Fruit fly (Drosophila melanogaster) whole organism, embryonic: ENCODE results near the gene BORCS6.

ENCODE experiments used
- Bteb2 ChIP-seq: fragments of 200-800 bp; sonication (Bioruptor generic); optimal IDR thresholded peaks from 2 replicates; lab custom pipeline; 2016; ENCODE audit warnings: missing biosample characterization, missing genetic modification characterization
- CG10321 ChIP-seq: fragments of 200-800 bp; sonication (Bioruptor generic); IDR thresholded peaks from 2 replicates; pipeline ENCODE4 v1.3.6; 2022; ENCODE audit warnings: missing biosample characterization, missing genetic modification characterization
- CG10366 ChIP-seq: fragments of 200-800 bp; sonication (Bioruptor generic); IDR thresholded peaks from 2 replicates; pipeline ENCODE4 v1.3.6; 2022; ENCODE audit warnings: missing biosample characterization, missing genetic modification characterization
- CG10959 ChIP-seq: fragments of 200-800 bp; sonication (Bioruptor generic); IDR thresholded peaks from 2 replicates; pipeline ENCODE4 v1.3.6; 2022; ENCODE audit warnings: missing biosample characterization, missing genetic modification characterization
- CG11504 ChIP-seq: fragments of 200-800 bp; sonication (Bioruptor generic); optimal IDR thresholded peaks from 3 replicates; lab custom pipeline; 2019; ENCODE audit warnings: missing biosample characterization, mild to moderate bottlenecking, missing genetic modification characterization, moderate library complexity
- CG12219 ChIP-seq: fragments of 200-800 bp; sonication (Bioruptor generic); optimal IDR thresholded peaks from 3 replicates; lab custom pipeline; 2018; ENCODE audit warnings: missing biosample characterization, mild to moderate bottlenecking, missing genetic modification characterization
- CG12744 ChIP-seq: fragments of 200-800 bp; sonication (Bioruptor generic); optimal IDR thresholded peaks from 2 replicates; lab custom pipeline; 2016; ENCODE audit warnings: missing biosample characterization, missing genetic modification characterization
- CG13424 ChIP-seq: fragments of 200-800 bp; sonication (Bioruptor generic); optimal IDR thresholded peaks from 2 replicates; lab custom pipeline; 2019; ENCODE audit warnings: missing biosample characterization, mild to moderate bottlenecking, missing genetic modification characterization, moderate library complexity
- CG13624 ChIP-seq: fragments of 200-800 bp; sonication (Bioruptor generic); optimal IDR thresholded peaks from 2 replicates; lab custom pipeline; 2016; ENCODE audit warnings: missing biosample characterization, missing genetic modification characterization
- CG13894 ChIP-seq: fragments of 200-800 bp; sonication (Bioruptor generic); optimal IDR thresholded peaks from 3 replicates; lab custom pipeline; 2018; ENCODE audit warnings: missing biosample characterization, mild to moderate bottlenecking, missing genetic modification characterization, moderate library complexity
- CG14014 ChIP-seq: fragments of 200-800 bp; sonication (Bioruptor generic); IDR thresholded peaks from 2 replicates; pipeline ENCODE4 v1.3.6; 2022; ENCODE audit warnings: missing biosample characterization, missing genetic modification characterization
- CG15601 ChIP-seq: fragments of 200-800 bp; sonication (Bioruptor generic); optimal IDR thresholded peaks from 3 replicates; lab custom pipeline; 2019; ENCODE audit warnings: missing biosample characterization, mild to moderate bottlenecking, missing genetic modification characterization, moderate library complexity
- CG1647 ChIP-seq: fragments of 200-800 bp; sonication (Bioruptor generic); optimal IDR thresholded peaks from 3 replicates; lab custom pipeline; 2016; ENCODE audit warnings: missing biosample characterization, missing genetic modification characterization
- CG17802 ChIP-seq: fragments of 200-800 bp; sonication (Bioruptor generic); optimal IDR thresholded peaks from 2 replicates; lab custom pipeline; 2018; ENCODE audit warnings: missing biosample characterization, mild to moderate bottlenecking, missing genetic modification characterization, moderate library complexity
- CG18476 ChIP-seq: fragments of 200-800 bp; sonication (Bioruptor generic); optimal IDR thresholded peaks from 2 replicates; lab custom pipeline; 2016; ENCODE audit warnings: missing biosample characterization, mild to moderate bottlenecking, missing genetic modification characterization
- CG18599 ChIP-seq: fragments of 200-800 bp; sonication (Bioruptor generic); optimal IDR thresholded peaks from 3 replicates; lab custom pipeline; 2017; ENCODE audit warnings: missing biosample characterization, missing genetic modification characterization, mild to moderate bottlenecking, moderate library complexity, missing genetic modification reagents
- CG30020 ChIP-seq: fragments of 200-800 bp; optimal IDR thresholded peaks from 2 replicates; lab custom pipeline; 2019; ENCODE audit warnings: missing biosample characterization, mild to moderate bottlenecking, missing genetic modification characterization, moderate library complexity
- CG3838 ChIP-seq: fragments of 200-800 bp; sonication (Bioruptor generic); optimal IDR thresholded peaks from 3 replicates; lab custom pipeline; 2016; ENCODE audit warnings: missing biosample characterization, missing genetic modification characterization
- CG4282 ChIP-seq: fragments of 200-800 bp; sonication (Bioruptor generic); optimal IDR thresholded peaks from 2 replicates; lab custom pipeline; 2016; ENCODE audit warnings: missing biosample characterization, missing genetic modification characterization
- CG4730 ChIP-seq: fragments of 200-800 bp; sonication (Bioruptor generic); IDR thresholded peaks from 2 replicates; pipeline ENCODE4 v1.3.6; 2022; ENCODE audit warnings: missing biosample characterization, missing genetic modification characterization
- CG6654 ChIP-seq: fragments of 200-800 bp; sonication (Bioruptor generic); optimal IDR thresholded peaks from 2 replicates; lab custom pipeline; 2017; ENCODE audit warnings: missing biosample characterization, mild to moderate bottlenecking, missing genetic modification characterization
- CG6791 ChIP-seq: fragments of 200-800 bp; sonication (Bioruptor generic); IDR thresholded peaks from 3 replicates; pipeline ENCODE4 v1.3.6; 2022; ENCODE audit warnings: missing biosample characterization, missing genetic modification characterization; ENCODE audit not compliant: partially characterized antibody
- CG8089 ChIP-seq: fragments of 200-800 bp; sonication (Bioruptor generic); optimal IDR thresholded peaks from 3 replicates; lab custom pipeline; 2016; ENCODE audit warnings: missing biosample characterization, missing genetic modification characterization
- CrebB ChIP-seq: fragments of 200-800 bp; sonication (Bioruptor generic); optimal IDR thresholded peaks from 3 replicates; lab custom pipeline; 2018; ENCODE audit warnings: missing biosample characterization, mild to moderate bottlenecking, missing genetic modification characterization
- D19B ChIP-seq: fragments of 200-800 bp; sonication (Bioruptor generic); optimal IDR thresholded peaks from 2 replicates; lab custom pipeline; 2017; ENCODE audit warnings: missing biosample characterization, mild to moderate bottlenecking, missing genetic modification characterization
- Deaf1 ChIP-seq: fragments of 200-800 bp; optimal IDR thresholded peaks from 3 replicates; lab custom pipeline; 2019; ENCODE audit warnings: missing biosample characterization, mild to moderate bottlenecking, missing genetic modification characterization, moderate library complexity
- Dip3 ChIP-seq: fragments of 200-800 bp; sonication (Bioruptor generic); optimal IDR thresholded peaks from 3 replicates; lab custom pipeline; 2016; ENCODE audit warnings: missing biosample characterization, missing genetic modification characterization
- Ets65A ChIP-seq: fragments of 200-800 bp; sonication (Bioruptor generic); peaks from one replicate; lab custom pipeline; 2016; ENCODE audit warnings: missing biosample characterization, missing genetic modification characterization
- HLH3B ChIP-seq: fragments of 200-800 bp; sonication (Bioruptor generic); IDR thresholded peaks from 2 replicates; pipeline ENCODE4 v1.3.6; 2022; ENCODE audit warnings: missing biosample characterization, missing genetic modification characterization
- HmgZ ChIP-seq: fragments of 200-800 bp; sonication (Bioruptor generic); optimal IDR thresholded peaks from 2 replicates; lab custom pipeline; 2018; ENCODE audit warnings: missing biosample characterization, mild to moderate bottlenecking, missing genetic modification characterization
- Hmx ChIP-seq: fragments of 200-800 bp; sonication (Bioruptor generic); optimal IDR thresholded peaks from 2 replicates; lab custom pipeline; 2016; ENCODE audit warnings: missing biosample characterization, missing genetic modification characterization
- Lhr ChIP-seq: fragments of 200-800 bp; sonication (Bioruptor generic); optimal IDR thresholded peaks from 3 replicates; lab custom pipeline; 2017; ENCODE audit warnings: mild to moderate bottlenecking, missing biosample characterization, missing genetic modification reagents, missing genetic modification characterization
- MESR4 ChIP-seq: fragments of 200-800 bp; sonication (Bioruptor generic); optimal IDR thresholded peaks from 2 replicates; lab custom pipeline; 2018; ENCODE audit warnings: missing biosample characterization, mild to moderate bottlenecking, missing genetic modification characterization, moderate library complexity
- MTF-1 ChIP-seq: fragments of 200-800 bp; sonication (Bioruptor generic); optimal IDR thresholded peaks from 2 replicates; lab custom pipeline; 2018; ENCODE audit warnings: missing biosample characterization, mild to moderate bottlenecking, missing genetic modification characterization, borderline replicate concordance
- Mes4 ChIP-seq: fragments of 200-800 bp; sonication (Bioruptor generic); optimal IDR thresholded peaks from 2 replicates; lab custom pipeline; 2016; ENCODE audit warnings: missing biosample characterization, missing genetic modification characterization
- Oli ChIP-seq: fragments of 200-800 bp; sonication (Bioruptor generic); optimal IDR thresholded peaks from 2 replicates; lab custom pipeline; 2018; ENCODE audit warnings: missing biosample characterization, mild to moderate bottlenecking, missing genetic modification characterization, moderate library complexity
- ap ChIP-seq: fragments of 200-800 bp; sonication (Bioruptor generic); IDR thresholded peaks from 2 replicates; pipeline ENCODE4 v1.3.6; 2022; ENCODE audit warnings: missing biosample characterization, missing genetic modification characterization
- btn ChIP-seq: fragments of 200-800 bp; sonication (Bioruptor generic); optimal IDR thresholded peaks from 2 replicates; lab custom pipeline; 2016; ENCODE audit warnings: missing biosample characterization, missing genetic modification characterization
- ewg ChIP-seq: fragments of 200-800 bp; sonication (Bioruptor generic); optimal IDR thresholded peaks from 3 replicates; lab custom pipeline; 2017; ENCODE audit warnings: mild to moderate bottlenecking, missing biosample characterization, missing genetic modification reagents, missing genetic modification characterization
- fu2 ChIP-seq: fragments of 200-800 bp; sonication (Bioruptor generic); optimal IDR thresholded peaks from 2 replicates; lab custom pipeline; 2016; ENCODE audit warnings: missing biosample characterization, missing genetic modification characterization
- gt ChIP-seq: fragments of 200-800 bp; sonication (Bioruptor generic); IDR thresholded peaks from 2 replicates; pipeline ENCODE4 v1.3.6; 2022; ENCODE audit warnings: missing biosample characterization, missing genetic modification characterization
- ind ChIP-seq: fragments of 200-800 bp; sonication (Bioruptor generic); optimal IDR thresholded peaks from 3 replicates; lab custom pipeline; 2016; ENCODE audit warnings: missing biosample characterization, missing genetic modification characterization
- mld ChIP-seq: fragments of 200-800 bp; sonication (Bioruptor generic); IDR thresholded peaks from 3 replicates; pipeline ENCODE4 v1.3.6; 2022; ENCODE audit warnings: missing biosample characterization, missing genetic modification characterization; ENCODE audit not compliant: partially characterized antibody
- nerfin-2 ChIP-seq: fragments of 200-800 bp; sonication (Bioruptor generic); IDR thresholded peaks from 2 replicates; pipeline ENCODE4 v1.3.6; 2022; ENCODE audit warnings: missing biosample characterization, missing genetic modification characterization; ENCODE audit not compliant: partially characterized antibody
- shn ChIP-seq: fragments of 200-800 bp; sonication (Bioruptor generic); optimal IDR thresholded peaks from 3 replicates; lab custom pipeline; 2016; ENCODE audit warnings: missing biosample characterization, missing genetic modification characterization
- tap ChIP-seq: fragments of 200-800 bp; optimal IDR thresholded peaks from 3 replicates; lab custom pipeline; 2019; ENCODE audit warnings: missing biosample characterization, mild to moderate bottlenecking, missing genetic modification characterization, moderate library complexity
- tgo ChIP-seq: fragments of 200-800 bp; sonication (Bioruptor generic); IDR thresholded peaks from 3 replicates; pipeline ENCODE4 v1.3.6; 2022; ENCODE audit warnings: missing biosample characterization, missing genetic modification characterization
- vnd ChIP-seq: fragments of 200-800 bp; sonication (Bioruptor generic); IDR thresholded peaks from 3 replicates; pipeline ENCODE4 v1.3.6; 2022; ENCODE audit warnings: missing biosample characterization, missing genetic modification characterization; ENCODE audit not compliant: partially characterized antibody
- vvl ChIP-seq: fragments of 200-800 bp; sonication (Bioruptor generic); IDR thresholded peaks from 2 replicates; pipeline ENCODE4 v1.3.6; 2022; ENCODE audit warnings: missing biosample characterization, missing genetic modification characterization

BORCS6 gene

DNA sequence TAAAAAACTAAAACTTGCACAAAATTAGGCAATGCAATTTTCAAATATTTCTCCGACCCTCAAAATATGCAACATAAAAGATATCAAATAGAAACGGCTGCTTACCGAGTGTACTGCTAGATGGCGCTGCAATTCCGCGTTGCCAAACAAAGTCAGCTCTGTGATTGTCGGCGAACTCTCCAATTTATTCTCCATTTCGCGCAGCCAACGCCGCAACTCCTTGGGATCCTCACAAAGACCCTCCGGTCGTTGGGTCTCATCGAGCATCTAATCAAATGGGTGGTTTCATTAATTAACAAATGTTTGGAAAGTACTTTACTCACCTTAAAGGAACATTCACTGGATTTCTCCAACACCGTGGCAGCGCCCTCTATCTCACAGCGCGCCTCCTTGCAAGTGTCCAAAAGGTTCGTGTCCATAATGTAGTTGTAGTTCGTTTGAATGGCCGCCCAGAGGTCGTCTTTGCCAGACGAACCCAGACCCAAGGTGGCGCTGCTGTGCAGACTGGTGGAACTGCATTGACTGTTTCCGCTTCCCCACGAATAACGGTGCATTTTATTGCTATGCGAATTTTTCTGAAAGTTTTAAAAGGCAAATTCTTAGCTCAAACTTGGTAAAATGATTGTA lies 34.8 kb upstream of the BORCS6 start (continued):
- TF ChIP-seq Lhr (GFP tag; lab: Kevin White, UChicago) (peak; percentile 91), Deaf1 (tag; lab: Kevin White, UChicago) (no peak), Ets65A (peak; percentile 99), tgo (GFP tag; lab: Robert Waterston, UW) (peak; percentile 75), CG12219 (GFP tag; lab: Kevin White, UChicago) (peak; percentile 43), shn (GFP tag; lab: Kevin White, UChicago) (peak; percentile 81), CG4730 (GFP tag; lab: Robert Waterston, UW) (peak; percentile 68), ind (peak; percentile 81), CG6791 (GFP tag; lab: Robert Waterston, UW) (peak; percentile 35; the same call in 1 of the 3 replicates), CG13894 (tag; lab: Kevin White, UChicago) (no peak), fu2 (GFP tag; lab: Kevin White, UChicago) (peak; percentile 72), CG10321 (0 out of 2 replicates have a peak, but pooled peaks have one; percentile 13), CG10366 (GFP tag; lab: Robert Waterston, UW) (peak; percentile 69), ap (GFP tag; lab: Robert Waterston, UW) (peak; percentile 56; the same call in 1 of the 2 replicates), CG11504 (tag; lab: Kevin White, UChicago) (peak; percentile 70), CG8089 (GFP tag; lab: Kevin White, UChicago) (peak; percentile 88), CG13424 (tag; lab: Kevin White, UChicago) (peak; percentile 51), Dip3 (GFP tag; lab: Kevin White, UChicago) (peak; percentile 59), MESR4 (GFP tag; lab: Kevin White, UChicago) (no peak), CG30020 (tag; lab: Kevin White, UChicago) (no peak), nerfin-2 (GFP tag; lab: Robert Waterston, UW) (no peak), Hmx (GFP tag; lab: Kevin White, UChicago) (no peak), CG4282 (peak; percentile 29), vvl (GFP tag; lab: Robert Waterston, UW) (peak; percentile 71), Mes4 (GFP tag; lab: Kevin White, UChicago) (peak; percentile 77), CG13624 (GFP tag; lab: Kevin White, UChicago) (peak; percentile 88), CG18599 (peak; percentile 25), CG17802 (peak; percentile 49), CG10959 (GFP tag; lab: Robert Waterston, UW) (peak; percentile 61; the same call in 1 of the 2 replicates), CG15601 (tag; lab: Kevin White, UChicago) (peak; percentile 16), CG18476 (GFP tag; lab: Kevin White, UChicago) (peak; percentile 10), D19B (GFP tag; lab: Kevin White, UChicago) (peak; percentile 10), Bteb2 (GFP tag; lab: Kevin White, UChicago) (peak; percentile 38), CG3838 (peak; percentile 62), HLH3B (GFP tag; lab: Robert Waterston, UW) (peak; percentile 62), CG1647 (peak; percentile 68), CG14014 (GFP tag; lab: Robert Waterston, UW) (peak; percentile 66), CrebB (tag; lab: Kevin White, UChicago) (no peak), CG6654 (GFP tag; lab: Kevin White, UChicago) (peak; percentile 52), CG12744 (GFP tag; lab: Kevin White, UChicago) (peak; percentile 59), vnd (GFP tag; lab: Robert Waterston, UW) (no peak), mld (GFP tag; lab: Robert Waterston, UW) (no peak), gt (no peak; the same call in 1 of the 2 replicates), MTF-1 (GFP tag; lab: Kevin White, UChicago) (peak; percentile 88), btn (GFP tag; lab: Kevin White, UChicago) (peak; percentile 46), ewg (peak; percentile 61), tap (tag; lab: Kevin White, UChicago) (no peak), HmgZ (tag; lab: Kevin White, UChicago) (peak; percentile 77), Oli (tag; lab: Kevin White, UChicago) (peak; percentile 50)
